Worm (Caenorhabditis elegans): ENCODE measurements around the gene pqn-84.

- no peak for TF ChIP-seq crh-2 (tag; optimal IDR thresholded peaks at IDR 0.05)
- no peak for TF ChIP-seq egl-27 (tag; optimal IDR thresholded peaks at IDR 0.05)
- TF ChIP-seq ztf-4 (tag; optimal IDR thresholded peaks at IDR 0.05) = no peak
- TF ChIP-seq nhr-237 (tag; optimal IDR thresholded peaks at IDR 0.05) = no peak
- TF ChIP-seq ztf-11 (tag; optimal IDR thresholded peaks at IDR 0.05) = no peak
- TF ChIP-seq ceh-16 (tag; optimal IDR thresholded peaks at IDR 0.05) = no peak
- no peak for TF ChIP-seq unc-62 (GFP tag; optimal IDR thresholded peaks at IDR 0.05)
- no peak for TF ChIP-seq ztf-1 (GFP tag; conservative IDR thresholded peaks at IDR 0.05)
- no peak for TF ChIP-seq mab-5 (tag; optimal IDR thresholded peaks at IDR 0.05)
Observed at ce11 chrIII:11703776-11704093, 3.7 kb downstream of the pqn-84 start, which contains the start of gene col-95.

Measured in whole organism, L2 larva.